Worm (Caenorhabditis elegans): ENCODE results near the gene plpp-1.1.

The plpp-1.1 gene

DNA sequence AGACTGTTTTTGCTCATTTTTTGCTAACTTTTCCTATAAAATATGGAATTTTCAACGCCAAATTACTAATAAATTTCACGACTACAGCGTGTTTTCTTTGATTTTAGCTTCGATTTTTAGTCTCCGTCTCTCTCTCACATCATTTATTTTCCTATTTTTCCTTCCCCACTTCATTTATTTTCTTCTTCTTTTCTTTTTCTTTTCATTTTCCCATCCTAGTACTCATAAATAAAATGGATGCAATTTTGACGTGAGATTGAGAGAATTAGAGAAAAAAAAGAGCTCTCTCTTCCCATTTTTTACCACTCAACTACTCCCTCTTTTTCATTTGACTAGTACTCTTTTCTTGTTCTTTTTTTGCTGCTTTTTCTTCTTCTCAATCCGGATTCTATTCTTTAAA, 32.5 kb upstream of the plpp-1.1 start:
- no peak for TF ChIP-seq B0261.1 (tag; optimal IDR thresholded peaks at IDR 0.05)
- no peak for TF ChIP-seq F37B4.10 (GFP tag; IDR thresholded peaks at IDR 0.05)
- TF ChIP-seq somi-1 (GFP tag; optimal IDR thresholded peaks at IDR 0.05), result no peak
- peak; percentile 18 for TF ChIP-seq ceh-27 (GFP tag; optimal IDR thresholded peaks at IDR 0.05)
- peak in 1 of 3 experiments; percentile 7 for TF ChIP-seq lin-35 (GFP tag; optimal IDR thresholded peaks at IDR 0.05)

DNA sequence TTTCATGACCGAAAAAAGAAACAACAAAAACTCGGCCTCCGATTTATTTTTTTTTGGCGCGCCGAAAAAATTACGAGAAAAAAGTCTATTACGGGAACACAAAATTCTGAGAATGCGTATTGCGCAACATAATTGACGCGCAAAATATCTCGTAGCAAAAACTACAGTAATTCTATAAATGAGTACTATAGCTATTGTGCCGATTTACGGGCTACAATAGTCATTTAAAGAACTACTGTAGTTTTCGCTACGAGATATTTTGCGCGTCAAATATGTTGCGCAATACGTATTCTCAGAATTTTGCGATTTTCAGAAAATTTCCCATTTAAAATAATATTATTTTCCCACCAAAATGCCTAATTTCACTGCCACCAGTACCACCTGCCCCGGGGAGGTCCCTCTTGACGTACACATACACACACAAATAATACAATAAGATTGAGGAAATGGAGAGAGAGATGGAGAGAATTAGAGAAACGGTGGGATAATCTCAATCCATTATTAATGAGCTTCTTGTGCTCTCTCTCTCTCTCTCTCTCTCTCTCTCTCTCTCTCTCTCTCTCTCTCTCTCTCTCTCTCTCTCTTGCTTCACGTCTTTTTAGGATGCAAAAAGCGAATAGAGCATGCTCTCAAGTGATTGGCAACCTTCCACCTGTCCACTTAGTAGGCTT, 31.8 kb upstream of the plpp-1.1 start:
- TF ChIP-seq rcor-1 (GFP tag; IDR thresholded peaks at IDR 0.05), result no peak

DNA sequence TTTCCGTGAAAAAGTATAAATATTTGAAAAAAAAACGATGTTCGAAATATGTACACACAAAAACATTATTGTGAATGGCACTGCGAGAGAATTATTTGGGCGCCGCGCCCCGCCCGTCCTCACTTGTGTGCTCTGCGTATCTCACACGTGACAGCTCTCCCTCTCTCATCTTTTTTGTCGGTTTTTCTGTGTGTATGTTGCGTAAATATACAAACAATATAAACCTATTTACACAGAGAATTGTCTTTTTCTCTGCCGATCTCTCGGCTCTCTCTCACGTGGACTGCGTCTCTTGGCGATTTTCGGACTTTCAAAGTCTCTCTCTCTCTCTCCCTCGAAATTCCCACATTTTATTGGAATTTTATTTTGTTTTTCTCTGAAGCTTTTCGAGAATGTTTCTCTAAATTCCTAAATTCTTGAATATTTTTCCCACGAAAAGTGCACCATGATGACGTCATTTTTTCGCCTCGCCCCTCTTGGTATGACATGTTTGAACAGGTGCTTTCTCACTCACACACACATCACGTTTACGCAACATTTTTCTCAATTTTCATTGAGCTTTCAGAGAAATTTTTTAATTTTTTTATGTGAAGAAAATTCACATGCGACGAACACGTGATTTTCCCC, 31.0 kb upstream of the plpp-1.1 start:
- peak; percentile 83 for TF ChIP-seq atf-7 (tag; optimal IDR thresholded peaks at IDR 0.05)
- peak; percentile 85 for TF ChIP-seq K12H6.12 (tag; optimal IDR thresholded peaks at IDR 0.05)
- TF ChIP-seq chd-7 (tag; optimal IDR thresholded peaks at IDR 0.05), result peak; percentile 18
- TF ChIP-seq dox-1 (GFP tag; IDR thresholded peaks at IDR 0.05), result peak; percentile 68
- no peak for TF ChIP-seq snpc-4 (GFP tag; optimal IDR thresholded peaks at IDR 0.05)
- peak in 3 of 4 experiments; percentile 24 to 48 (median 27) for TF ChIP-seq snpc-4 (tag; optimal IDR thresholded peaks at IDR 0.05)
- TF ChIP-seq hmg-1.2 (GFP tag; IDR thresholded peaks at IDR 0.05), result peak; percentile 61; the same call in 1 of the 2 replicates
- peak; percentile 87 for TF ChIP-seq zfh-2 (GFP tag; conservative IDR thresholded peaks at IDR 0.05)
- no peak for TF ChIP-seq sdz-38 (tag; optimal IDR thresholded peaks at IDR 0.05)
- TF ChIP-seq ztf-25 (GFP tag; IDR thresholded peaks at IDR 0.05), result no peak
- TF ChIP-seq snpc-1.1 (tag; optimal IDR thresholded peaks at IDR 0.05; ENCODE audit: insufficient read depth), result no peak
- peak; percentile 73 for TF ChIP-seq ceh-27 (GFP tag; optimal IDR thresholded peaks at IDR 0.05)
- peak; percentile 62; the same call in 1 of the 2 replicates for TF ChIP-seq K11D2.4 (GFP tag; IDR thresholded peaks at IDR 0.05)
- TF ChIP-seq madf-6 (GFP tag; IDR thresholded peaks at IDR 0.05), result no peak
- 0 out of 2 replicates have a peak, but pooled peaks have one; percentile 39 for TF ChIP-seq egl-18 (GFP tag; IDR thresholded peaks at IDR 0.05)
- peak; percentile 76 for TF ChIP-seq ZK185.1 (tag; optimal IDR thresholded peaks at IDR 0.05; ENCODE audit: poor library complexity, severe bottlenecking)
- peak; percentile 79 for TF ChIP-seq attf-5 (GFP tag; optimal IDR thresholded peaks at IDR 0.05)
- peak; percentile 18 for TF ChIP-seq athp-1 (tag; optimal IDR thresholded peaks at IDR 0.05)
- TF ChIP-seq ztf-28 (GFP tag; IDR thresholded peaks at IDR 0.05), result no peak
- TF ChIP-seq nfyb-1 (GFP tag; IDR thresholded peaks at IDR 0.05), result peak; percentile 76; the same call in 1 of the 2 replicates
- peak; percentile 38 for TF ChIP-seq ztf-22 (GFP tag; optimal IDR thresholded peaks at IDR 0.05)
- TF ChIP-seq repo-1 (tag; optimal IDR thresholded peaks at IDR 0.05), result no peak
- peak; percentile 3 for TF ChIP-seq lin-54 (GFP tag; optimal IDR thresholded peaks at IDR 0.05)
- peak in 1 of 3 experiments; percentile 49 for TF ChIP-seq lin-35 (GFP tag; optimal IDR thresholded peaks at IDR 0.05)
- TF ChIP-seq dpff-1 (tag; optimal IDR thresholded peaks at IDR 0.05), result no peak
- TF ChIP-seq ekl-4 (GFP tag; IDR thresholded peaks at IDR 0.05), result peak; percentile 51; the same call in 1 of the 2 replicates
- peak; percentile 31; the same call in 1 of the 2 replicates for TF ChIP-seq mcd-1 (GFP tag; IDR thresholded peaks at IDR 0.05)
- TF ChIP-seq lsl-1 (GFP tag; optimal IDR thresholded peaks at IDR 0.05), result no peak
- TF ChIP-seq him-1 (tag; optimal IDR thresholded peaks at IDR 0.05), result no peak
- TF ChIP-seq ceh-91 (GFP tag; IDR thresholded peaks at IDR 0.05), result no peak
- TF ChIP-seq pbrm-1 (GFP tag; IDR thresholded peaks at IDR 0.05), result 0 out of 2 replicates have a peak, but pooled peaks have one; percentile 21
- peak; percentile 43 for TF ChIP-seq nhr-90 (tag; optimal IDR thresholded peaks at IDR 0.05)
- TF ChIP-seq tbp1 (GFP tag; optimal IDR thresholded peaks at IDR 0.05), result peak; percentile 38
- TF ChIP-seq ztf-3 (GFP tag; optimal IDR thresholded peaks at IDR 0.05), result no peak
- peak; percentile 50 for TF ChIP-seq pha-4 (tag; optimal IDR thresholded peaks at IDR 0.05)
- peak in 1 of 2 experiments; percentile 55 for TF ChIP-seq let-607 (tag; optimal IDR thresholded peaks at IDR 0.05)
- TF ChIP-seq nhr-27 (tag; optimal IDR thresholded peaks at IDR 0.05), result no peak
- peak; percentile 45; the same call in 1 of the 2 replicates for TF ChIP-seq egl-44 (GFP tag; IDR thresholded peaks at IDR 0.05)

Data from whole organism, young adult.